Fruit fly (Drosophila melanogaster) whole organism, wandering third instar larva: ENCODE measurements around the gene dmrt93B.

Experiments used
- Abd-B ChIP-seq: fragments of >200 bp; optimal IDR thresholded peaks from 2 replicates; lab custom pipeline; 2017; ENCODE audit warnings: missing biosample characterization, missing genetic modification characterization
- CG32264 ChIP-seq: fragments of 200-800 bp; sonication (Bioruptor generic); optimal IDR thresholded peaks from 2 replicates; lab custom pipeline; 2016; ENCODE audit warnings: missing biosample characterization, missing genetic modification characterization
- CG9705 ChIP-seq: fragments of 200-800 bp; sonication (Bioruptor generic); optimal IDR thresholded peaks from 2 replicates; lab custom pipeline; 2018; ENCODE audit warnings: missing biosample characterization, mild to moderate bottlenecking, missing genetic modification characterization
- CrebA ChIP-seq: fragments of 200-800 bp; sonication (Bioruptor generic); optimal IDR thresholded peaks from 2 replicates; lab custom pipeline; 2016; ENCODE audit warnings: missing biosample characterization, mild to moderate bottlenecking, missing genetic modification characterization, borderline replicate concordance
- Dfd ChIP-seq: fragments of >200 bp; optimal IDR thresholded peaks from 2 replicates; lab custom pipeline; 2017; ENCODE audit warnings: missing biosample characterization, missing genetic modification characterization
- Dif ChIP-seq: fragments of 200-275, 200-300 bp; sonication (Bioruptor generic); optimal IDR thresholded peaks from 2 replicates; lab custom pipeline; 2018; ENCODE audit warnings: missing biosample characterization, missing genetic modification characterization; ENCODE audit not compliant: partially characterized antibody
- GATAd ChIP-seq: sonication (Bioruptor generic); optimal IDR thresholded peaks from 2 replicates; lab custom pipeline; 2016; ENCODE audit warnings: missing biosample characterization, missing genetic modification characterization
- HLH106 ChIP-seq: fragments of 200-800 bp; optimal IDR thresholded peaks from 3 replicates; lab custom pipeline; 2019; ENCODE audit warnings: missing biosample characterization, mild to moderate bottlenecking, missing genetic modification characterization, moderate library complexity
- Hnf4 ChIP-seq: fragments of 200-800 bp; sonication (Bioruptor generic); optimal IDR thresholded peaks from 2 replicates; lab custom pipeline; 2016; ENCODE audit warnings: missing biosample characterization, mild to moderate bottlenecking, missing genetic modification characterization
- Hr78 ChIP-seq: fragments of >200 bp; optimal IDR thresholded peaks from 2 replicates; lab custom pipeline; 2017; ENCODE audit warnings: missing biosample characterization, missing genetic modification characterization
- Hr83 ChIP-seq: fragments of 200-300 bp; sonication (Bioruptor generic); optimal IDR thresholded peaks from 2 replicates; lab custom pipeline; 2016; ENCODE audit warnings: missing biosample characterization, mild to moderate bottlenecking, missing genetic modification characterization, moderate library complexity; ENCODE audit not compliant: poor library complexity, severe bottlenecking
- Jra ChIP-seq: sonication (Bioruptor generic); optimal IDR thresholded peaks from 2 replicates; lab custom pipeline; 2016; ENCODE audit warnings: missing biosample characterization, missing genetic modification characterization
- Mio ChIP-seq: sonication (Bioruptor generic); optimal IDR thresholded peaks from 2 replicates; lab custom pipeline; 2016; ENCODE audit warnings: missing biosample characterization, missing genetic modification characterization
- Myc ChIP-seq: fragments of >200 bp; optimal IDR thresholded peaks from 2 replicates; lab custom pipeline; 2017
- N ChIP-seq: fragments of >200 bp; optimal IDR thresholded peaks from 2 replicates; lab custom pipeline; 2018; ENCODE audit warnings: missing biosample characterization, missing external identifiers, missing genetic modification characterization
- OdsH ChIP-seq: fragments of 200-800 bp; sonication (Bioruptor generic); optimal IDR thresholded peaks from 2 replicates; lab custom pipeline; 2016; ENCODE audit warnings: missing biosample characterization, mild to moderate bottlenecking, missing genetic modification characterization
- Rel ChIP-seq, 2 experiments: fragments of 200-800 bp; sonication (Bioruptor generic) in 1 of 2; optimal IDR thresholded peaks; 2 replicates in 1 of 2; 3 replicates in 1 of 2; lab custom pipeline; 2016 to 2019; ENCODE audit warnings: mild to moderate bottlenecking in 2 of 2, missing biosample characterization in 2 of 2, missing genetic modification characterization in 2 of 2, moderate library complexity in 1 of 2
- Sp1 ChIP-seq: fragments of 200-800 bp; sonication (Bioruptor generic); optimal IDR thresholded peaks from 3 replicates; lab custom pipeline; 2019; ENCODE audit warnings: missing biosample characterization, mild to moderate bottlenecking, missing genetic modification characterization, moderate library complexity
- Vsx2 ChIP-seq: fragments of 200-300, 225-300 bp; sonication (Bioruptor generic); optimal IDR thresholded peaks from 2 replicates; lab custom pipeline; 2018; ENCODE audit warnings: missing biosample characterization, missing genetic modification characterization; ENCODE audit not compliant: partially characterized antibody
- br ChIP-seq: fragments of 200-800 bp; sonication (Bioruptor generic); optimal IDR thresholded peaks from 2 replicates; lab custom pipeline; 2016; ENCODE audit warnings: missing biosample characterization, missing genetic modification characterization
- brk ChIP-seq: fragments of 200-800 bp; sonication (Bioruptor generic); optimal IDR thresholded peaks from 2 replicates; lab custom pipeline; 2016; ENCODE audit warnings: missing biosample characterization, mild to moderate bottlenecking, missing genetic modification characterization
- dl ChIP-seq, 2 experiments: fragments of 175-275, 200-275 bp in 1 of 2; fragments of 200-275 bp in 1 of 2; sonication (Bioruptor generic); optimal IDR thresholded peaks; lab custom pipeline; 2018; ENCODE audit warnings: mild to moderate bottlenecking in 2 of 2, missing biosample characterization in 2 of 2, missing genetic modification characterization in 2 of 2, moderate library complexity in 2 of 2; ENCODE audit not compliant: partially characterized antibody in 2 of 2, insufficient read depth in 1 of 2
- dmrt93B ChIP-seq: fragments of 200-800 bp; sonication (Bioruptor generic); optimal IDR thresholded peaks from 2 replicates; lab custom pipeline; 2018; ENCODE audit warnings: missing biosample characterization, mild to moderate bottlenecking, missing genetic modification characterization
- dsf ChIP-seq: sonication (Bioruptor generic); optimal IDR thresholded peaks from 2 replicates; lab custom pipeline; 2016; ENCODE audit warnings: missing biosample characterization, missing genetic modification characterization, borderline replicate concordance
- ey ChIP-seq: fragments of 200-800 bp; sonication (Bioruptor generic); optimal IDR thresholded peaks from 2 replicates; lab custom pipeline; 2016; ENCODE audit warnings: missing biosample characterization, missing genetic modification characterization
- foxo ChIP-seq, 2 experiments: fragments of 200-800 bp; sonication (Bioruptor generic); optimal IDR thresholded peaks; 2 replicates in 1 of 2; 3 replicates in 1 of 2; lab custom pipeline; 2016 to 2017; ENCODE audit warnings: missing biosample characterization in 2 of 2, missing genetic modification characterization in 2 of 2
- fru ChIP-seq: fragments of 200-800 bp; sonication (Bioruptor generic); optimal IDR thresholded peaks from 3 replicates; lab custom pipeline; 2016; ENCODE audit warnings: missing biosample characterization, mild to moderate bottlenecking, missing genetic modification characterization
- h ChIP-seq: fragments of 200-800 bp; sonication (Bioruptor generic); optimal IDR thresholded peaks from 3 replicates; lab custom pipeline; 2016; ENCODE audit warnings: missing biosample characterization, mild to moderate bottlenecking, missing genetic modification characterization
- jim ChIP-seq: fragments of 175-275, 200-325 bp; sonication (Bioruptor generic); optimal IDR thresholded peaks from 2 replicates; lab custom pipeline; 2016; ENCODE audit warnings: missing biosample characterization, mild to moderate bottlenecking, missing genetic modification characterization
- lola ChIP-seq: fragments of >200 bp; optimal IDR thresholded peaks from 2 replicates; lab custom pipeline; 2017; ENCODE audit warnings: missing biosample characterization, missing genetic modification characterization
- pan ChIP-seq: fragments of >200 bp; optimal IDR thresholded peaks from 2 replicates; lab custom pipeline; 2017
- psq ChIP-seq: fragments of 200-800 bp; sonication (Bioruptor generic); optimal IDR thresholded peaks from 3 replicates; lab custom pipeline; 2017; ENCODE audit warnings: missing biosample characterization, mild to moderate bottlenecking, missing genetic modification characterization, moderate library complexity
- rgr ChIP-seq: fragments of 200-800 bp; sonication (Bioruptor generic); optimal IDR thresholded peaks from 3 replicates; lab custom pipeline; 2016; ENCODE audit warnings: missing biosample characterization, mild to moderate bottlenecking, missing genetic modification characterization
- sage ChIP-seq: fragments of 200-800 bp; sonication (Bioruptor generic); optimal IDR thresholded peaks from 2 replicates; lab custom pipeline; 2016; ENCODE audit warnings: missing biosample characterization, mild to moderate bottlenecking, missing genetic modification characterization
- sv ChIP-seq: fragments of 200-800 bp; sonication (Bioruptor generic); optimal IDR thresholded peaks from 3 replicates; lab custom pipeline; 2016; ENCODE audit warnings: missing biosample characterization, missing genetic modification characterization
- tai ChIP-seq: sonication (Bioruptor generic); optimal IDR thresholded peaks from 2 replicates; lab custom pipeline; 2016; ENCODE audit warnings: missing biosample characterization, missing genetic modification characterization
- usp ChIP-seq: fragments of >200 bp; optimal IDR thresholded peaks from 2 replicates; lab custom pipeline; 2017; ENCODE audit warnings: missing biosample characterization, missing genetic modification characterization
- woc ChIP-seq: sonication (Bioruptor generic); optimal IDR thresholded peaks from 2 replicates; lab custom pipeline; 2016; ENCODE audit warnings: missing biosample characterization, mild to moderate bottlenecking, missing genetic modification characterization

Gene dmrt93B

DNA sequence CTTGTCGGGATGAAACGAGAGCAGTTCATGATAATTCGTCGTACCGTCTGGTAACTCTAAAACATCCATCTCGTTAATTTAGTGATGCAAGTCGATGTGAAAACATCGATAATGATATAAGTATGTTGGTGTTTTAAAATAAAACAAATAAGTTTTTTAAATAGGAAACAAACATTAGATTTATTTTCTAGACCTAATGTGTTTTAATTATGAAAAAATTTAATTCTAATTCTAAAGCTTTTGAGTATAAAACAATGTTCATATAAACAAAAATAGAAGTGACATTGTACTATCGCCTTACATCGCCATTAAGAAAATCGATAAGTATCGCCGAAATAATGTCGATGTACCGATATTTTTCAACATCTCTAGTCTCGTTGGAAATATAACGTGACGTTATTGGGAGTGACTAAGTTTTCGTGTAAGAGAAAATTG is 37.3 kb downstream of the dmrt93B start, which contains the start of gene Rab11:
TSS of gene Rab11 (plus strand) at position 363 of the 435 bp plus-strand sequence.
- TF ChIP-seq Vsx2 (GFP tag; lab: Kevin White, UChicago) (no peak), rgr (GFP tag; lab: Kevin White, UChicago) (peak; percentile 63), Mio (GFP tag; lab: Kevin White, UChicago) (no peak), CG9705 (GFP tag; lab: Kevin White, UChicago) (peak; percentile 63), woc (GFP tag; lab: Kevin White, UChicago) (peak; percentile 81), usp (no peak), Rel (GFP tag; optimal IDR thresholded peaks at IDR 0.05; lab: Kevin White, UChicago) (no peak), Rel (tag; optimal IDR thresholded peaks at IDR 0.05; lab: Kevin White, UChicago) (no peak), Jra (peak; percentile 75), HLH106 (tag; lab: Kevin White, UChicago) (peak; percentile 61), ey (GFP tag; lab: Kevin White, UChicago) (peak; percentile 35), OdsH (peak; percentile 44), Hnf4 (peak; percentile 58), Sp1 (GFP tag; lab: Kevin White, UChicago) (peak; percentile 39), h (GFP tag; lab: Kevin White, UChicago) (peak; percentile 70), Hr83 (GFP tag; lab: Kevin White, UChicago) (peak; percentile 56), fru (GFP tag; lab: Kevin White, UChicago) (peak; percentile 42), Myc (lab: Kevin White, UChicago) (peak; percentile 49), foxo (GFP tag; optimal IDR thresholded peaks at IDR 0.05; lab: Kevin White, UChicago) (peak in 1 of 2 experiments; percentile 70), psq (GFP tag; lab: Kevin White, UChicago) (peak; percentile 29), Hr78 (GFP tag; lab: Kevin White, UChicago) (no peak), jim (GFP tag; lab: Kevin White, UChicago) (no peak), Abd-B (GFP tag; lab: Kevin White, UChicago) (no peak), br (peak; percentile 37), dsf (GFP tag; lab: Kevin White, UChicago) (peak; percentile 41)

DNA sequence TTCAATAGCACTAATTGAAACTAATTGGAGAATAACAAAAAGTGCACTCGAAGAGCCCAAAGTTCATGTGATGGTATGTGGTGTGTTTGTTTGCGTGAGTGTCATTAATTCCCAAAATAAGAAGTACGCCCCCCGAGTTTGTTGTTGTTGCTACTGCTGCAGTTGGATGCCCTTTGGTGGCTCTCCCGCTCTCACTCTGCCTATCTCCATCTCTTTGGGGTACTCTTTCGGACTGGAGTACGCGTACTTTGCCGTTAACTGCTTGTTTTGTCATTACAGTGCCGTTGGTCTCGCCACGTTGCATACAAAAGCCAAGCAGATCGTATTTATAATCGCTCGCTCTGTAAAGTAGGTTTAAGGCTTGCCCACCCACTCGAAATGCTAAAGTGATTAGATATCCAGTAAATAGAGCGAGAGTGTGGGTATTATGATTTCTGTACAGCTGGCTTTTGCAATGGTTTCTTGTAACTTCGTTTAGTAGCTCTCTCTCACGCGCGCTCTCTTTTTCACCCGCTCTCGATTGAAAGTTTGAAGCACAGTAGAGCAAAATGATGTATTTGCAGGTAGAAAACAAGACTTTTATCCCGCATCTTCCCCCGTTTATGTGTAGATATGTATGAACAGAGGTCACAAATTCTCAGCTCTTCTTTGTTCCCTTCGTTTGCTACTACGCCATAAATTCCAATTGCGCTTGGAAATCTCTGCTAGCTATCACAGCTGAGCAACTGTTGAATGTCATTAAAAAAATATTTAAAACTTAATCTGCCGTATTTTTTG is 38.3 kb downstream of the dmrt93B start:
- TF ChIP-seq Mio (GFP tag; lab: Kevin White, UChicago) (no peak), Hr83 (GFP tag; lab: Kevin White, UChicago) (no peak), OdsH (peak; percentile 59), psq (GFP tag; lab: Kevin White, UChicago) (peak; percentile 1), brk (GFP tag; lab: Kevin White, UChicago) (no peak), br (peak; percentile 23), Abd-B (GFP tag; lab: Kevin White, UChicago) (no peak), ey (GFP tag; lab: Kevin White, UChicago) (peak; percentile 36), HLH106 (tag; lab: Kevin White, UChicago) (peak; percentile 55), dmrt93B (GFP tag; lab: Kevin White, UChicago) (no peak), Dfd (GFP tag; lab: Kevin White, UChicago) (no peak), woc (GFP tag; lab: Kevin White, UChicago) (peak; percentile 42), jim (GFP tag; lab: Kevin White, UChicago) (no peak), lola (GFP tag; lab: Kevin White, UChicago) (no peak), sage (GFP tag; lab: Kevin White, UChicago) (peak; percentile 61), Dif (peak; percentile 54), sv (GFP tag; lab: Kevin White, UChicago) (no peak), fru (GFP tag; lab: Kevin White, UChicago) (peak; percentile 25), Hr78 (GFP tag; lab: Kevin White, UChicago) (no peak), CG9705 (GFP tag; lab: Kevin White, UChicago) (no peak), foxo (GFP tag; optimal IDR thresholded peaks at IDR 0.05; lab: Kevin White, UChicago) (peak in 1 of 2 experiments; percentile 19), tai (GFP tag; lab: Kevin White, UChicago) (no peak), Rel (GFP tag; optimal IDR thresholded peaks at IDR 0.05; lab: Kevin White, UChicago) (no peak), Rel (tag; optimal IDR thresholded peaks at IDR 0.05; lab: Kevin White, UChicago) (peak; percentile 12), pan (lab: Kevin White, UChicago) (no peak), Myc (lab: Kevin White, UChicago) (no peak), dsf (GFP tag; lab: Kevin White, UChicago) (no peak), GATAd (GFP tag; lab: Kevin White, UChicago) (no peak), CG32264 (GFP tag; lab: Kevin White, UChicago) (peak; percentile 22), N (GFP tag; lab: Kevin White, UChicago) (no peak), usp (no peak), Hnf4 (peak; percentile 19), Vsx2 (GFP tag; lab: Kevin White, UChicago) (no peak), dl (GFP tag; optimal IDR thresholded peaks at IDR 0.05; lab: Kevin White, UChicago; ENCODE audit: insufficient read depth in 1 of 2, partially characterized antibody in 2 of 2) (peak; percentile 51 to 52), Jra (no peak), rgr (GFP tag; lab: Kevin White, UChicago) (peak; percentile 47), CrebA (GFP tag; lab: Kevin White, UChicago) (no peak), Sp1 (GFP tag; lab: Kevin White, UChicago) (peak; percentile 41), h (GFP tag; lab: Kevin White, UChicago) (peak; percentile 51)
